Worm (Caenorhabditis elegans) whole organism, L3 larva: ENCODE measurements around the gene H25K10.4.

Experiments used
- egl-27 ChIP-seq: sonication (generic microtip); optimal IDR thresholded peaks from 4 replicates; lab custom pipeline; 2017; ENCODE audit warnings: missing biosample characterization, missing genetic modification reagents, missing genetic modification characterization
- lsy-12 ChIP-seq: sonication (generic microtip); optimal IDR thresholded peaks from 2 replicates; lab custom pipeline; 2016; ENCODE audit warnings: mild to moderate bottlenecking, missing genetic modification characterization, missing compliant biosample characterization
- nfya-1 ChIP-seq: sonication (generic microtip); optimal IDR thresholded peaks from 2 replicates; lab custom pipeline; 2017; ENCODE audit warnings: missing genetic modification characterization, mild to moderate bottlenecking, missing compliant biosample characterization, antibody characterized with exemption, moderate library complexity; ENCODE audit not compliant: insufficient read depth
- nhr-11 ChIP-seq: fragments of 150-350 bp; optimal IDR thresholded peaks from 2 replicates; lab custom pipeline; 2014; ENCODE audit warnings: missing biosample characterization, missing genetic modification characterization
- nhr-12 ChIP-seq: fragments of 150-350 bp; optimal IDR thresholded peaks from 2 replicates; lab custom pipeline; 2014; ENCODE audit warnings: missing biosample characterization, missing genetic modification characterization
- nhr-23 ChIP-seq: fragments of 150-350 bp; optimal IDR thresholded peaks from 2 replicates; lab custom pipeline; 2014; ENCODE audit warnings: missing biosample characterization, missing genetic modification reagents, missing genetic modification characterization
- nhr-237 ChIP-seq: fragments of 150-350 bp; optimal IDR thresholded peaks from 2 replicates; lab custom pipeline; 2014; ENCODE audit warnings: missing biosample characterization, missing genetic modification characterization
- nhr-76 ChIP-seq: fragments of 150-350 bp; sonication (generic microtip); optimal IDR thresholded peaks from 5 replicates; lab custom pipeline; 2014; ENCODE audit warnings: missing biosample characterization, missing genetic modification characterization
- unc-39 ChIP-seq: sonication (generic microtip); optimal IDR thresholded peaks from 4 replicates; lab custom pipeline; 2017; ENCODE audit warnings: missing biosample characterization, missing genetic modification characterization
- unc-62 ChIP-seq: fragments of 150-350 bp; sonication (generic microtip); optimal IDR thresholded peaks from 4 replicates; lab custom pipeline; 2014; ENCODE audit warnings: missing biosample characterization, missing genetic modification reagents, missing genetic modification characterization

DNA sequence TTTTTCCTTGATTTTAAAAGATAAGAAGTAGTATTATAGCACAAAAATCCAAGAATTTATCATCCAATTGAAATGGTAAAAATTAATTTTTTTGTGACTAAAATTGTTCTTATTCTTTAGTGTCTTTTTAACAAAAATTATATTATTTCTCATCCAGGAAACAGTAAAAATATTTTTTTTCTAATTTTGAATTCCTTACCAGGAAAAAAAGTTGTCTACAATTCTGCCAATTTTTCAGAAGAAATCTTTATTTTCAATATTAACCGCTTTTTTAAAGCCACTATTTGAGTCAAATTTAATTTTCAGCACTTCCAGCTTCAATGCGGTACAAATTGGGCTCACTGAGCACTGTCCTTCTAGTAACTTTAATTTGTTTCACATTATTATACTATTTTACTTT is 45.1 kb downstream of the H25K10.4 start, which contains the start of gene F38C2.4:
- TF ChIP-seq egl-27 (tag; lab: Kevin White, UChicago) (no peak), unc-62 (GFP tag; lab: Kevin White, UChicago) (no peak), unc-39 (tag; lab: Kevin White, UChicago) (no peak), nhr-76 (tag; lab: Kevin White, UChicago) (no peak), nhr-11 (tag; lab: Kevin White, UChicago) (no peak), nhr-23 (tag; lab: Kevin White, UChicago) (no peak), nhr-237 (tag; lab: Kevin White, UChicago) (no peak), lsy-12 (tag; lab: Kevin White, UChicago) (no peak), nhr-12 (tag; lab: Kevin White, UChicago) (no peak), nfya-1 (tag; lab: Kevin White, UChicago) (no peak)
